Worm (Caenorhabditis elegans) whole organism, L1 larva: ENCODE results near the gene Y11D7A.8.

ENCODE experiments used
- C04F5.9 ChIP-seq: sonication (generic microtip); optimal IDR thresholded peaks from 2 replicates; lab custom pipeline; 2016; ENCODE audit warnings: missing genetic modification characterization, missing compliant biosample characterization
- aha-1 ChIP-seq: fragments of 150-350 bp; optimal IDR thresholded peaks from 2 replicates; lab custom pipeline; 2014; ENCODE audit warnings: missing biosample characterization, missing genetic modification characterization
- ama-1 ChIP-seq: fragments of 150-350 bp; optimal IDR thresholded peaks from 2 replicates; lab custom pipeline; 2014
- blmp-1 ChIP-seq: fragments of 150-350 bp; optimal IDR thresholded peaks from 2 replicates; lab custom pipeline; 2014; ENCODE audit warnings: missing biosample characterization, missing genetic modification characterization
- ceh-90 ChIP-seq: sonication (generic microtip); optimal IDR thresholded peaks from 2 replicates; lab custom pipeline; 2016; ENCODE audit warnings: missing genetic modification characterization, missing compliant biosample characterization
- dsc-1 ChIP-seq: sonication (generic microtip); optimal IDR thresholded peaks from 2 replicates; lab custom pipeline; 2016; ENCODE audit warnings: mild to moderate bottlenecking, missing genetic modification characterization, missing compliant biosample characterization
- efl-1 ChIP-seq, 4 experiments: fragments of 150-350 bp; optimal IDR thresholded peaks in 3 of 4; peaks in 1 of 4; 1 replicate in 1 of 4; 2 replicates in 3 of 4; lab custom pipeline; 2014; ENCODE audit warnings: missing biosample characterization in 2 of 4, missing genetic modification characterization in 2 of 4, missing genetic modification reagents in 2 of 4
- efl-3 ChIP-seq: fragments of 200-800 bp; sonication (Bioruptor generic); optimal IDR thresholded peaks from 2 replicates; lab custom pipeline; 2018; ENCODE audit warnings: mild to moderate bottlenecking, missing genetic modification characterization, missing compliant biosample characterization
- egl-13 ChIP-seq: sonication (generic microtip); optimal IDR thresholded peaks from 2 replicates; lab custom pipeline; 2016; ENCODE audit warnings: missing genotype, missing genetic modification reagents, missing genetic modification characterization, missing compliant biosample characterization
- egl-27 ChIP-seq, 2 experiments: fragments of 150-350 bp in 1 of 2; sonication (generic microtip); optimal IDR thresholded peaks; 3 replicates each; lab custom pipeline; 2017 to 2018; ENCODE audit warnings: missing biosample characterization in 2 of 2, missing genetic modification characterization in 2 of 2, missing genetic modification reagents in 2 of 2
- fkh-10 ChIP-seq: sonication (generic microtip); optimal IDR thresholded peaks from 2 replicates; lab custom pipeline; 2017; ENCODE audit warnings: missing biosample characterization, missing genetic modification reagents, missing genetic modification characterization
- fkh-4 ChIP-seq: sonication (generic microtip); optimal IDR thresholded peaks from 2 replicates; lab custom pipeline; 2016; ENCODE audit warnings: missing compliant biosample characterization, missing genetic modification characterization, borderline replicate concordance
- fos-1 ChIP-seq: fragments of 150-350 bp; optimal IDR thresholded peaks from 2 replicates; lab custom pipeline; 2014; ENCODE audit warnings: missing biosample characterization, missing genetic modification characterization
- grh-1 ChIP-seq: fragments of 200-800 bp; sonication (Bioruptor generic); IDR thresholded peaks from 2 replicates; pipeline ENCODE4 v1.3.6; 2022; ENCODE audit warnings: missing genetic modification reagents, missing genetic modification characterization, missing compliant biosample characterization
- hlh-4 ChIP-seq: sonication (generic microtip); optimal IDR thresholded peaks from 2 replicates; lab custom pipeline; 2016; ENCODE audit warnings: mild to moderate bottlenecking, missing genetic modification characterization, missing compliant biosample characterization
- isw-1 ChIP-seq: fragments of 200-800 bp; sonication (Bioruptor generic); IDR thresholded peaks from 2 replicates; pipeline ENCODE4 v1.3.6; 2022; ENCODE audit warnings: missing genetic modification characterization, missing compliant biosample characterization
- jun-1 ChIP-seq: fragments of 150-350 bp; optimal IDR thresholded peaks from 2 replicates; lab custom pipeline; 2014; ENCODE audit warnings: missing biosample characterization, missing genetic modification reagents, missing genetic modification characterization
- lin-14 ChIP-seq: fragments of 200-800 bp; sonication (Bioruptor generic); optimal IDR thresholded peaks from 2 replicates; lab custom pipeline; 2018; ENCODE audit warnings: mild to moderate bottlenecking, missing genetic modification characterization, moderate library complexity, missing compliant biosample characterization
- lin-15B ChIP-seq: fragments of 150-350 bp; sonication (generic microtip); optimal IDR thresholded peaks from 3 replicates; lab custom pipeline; 2014; ENCODE audit warnings: missing biosample characterization, missing genetic modification characterization
- lin-39 ChIP-seq: fragments of 150-350 bp; optimal IDR thresholded peaks from 2 replicates; lab custom pipeline; 2014; ENCODE audit warnings: missing biosample characterization, missing genetic modification reagents, missing genetic modification characterization
- lir-3 ChIP-seq: sonication (generic microtip); optimal IDR thresholded peaks from 2 replicates; lab custom pipeline; 2016; ENCODE audit warnings: mild to moderate bottlenecking, missing genetic modification characterization, moderate library complexity, missing compliant biosample characterization; ENCODE audit not compliant: poor library complexity
- mdl-1 ChIP-seq, 2 experiments: fragments of 150-350 bp; optimal IDR thresholded peaks; 2 replicates each; lab custom pipeline; 2014 to 2017; ENCODE audit warnings: missing biosample characterization in 2 of 2, missing genetic modification characterization in 2 of 2, inconsistent platforms in 1 of 2
- nhr-12 ChIP-seq: sonication (generic microtip); optimal IDR thresholded peaks from 2 replicates; lab custom pipeline; 2017; ENCODE audit warnings: missing biosample characterization, missing genetic modification characterization
- nhr-19 ChIP-seq: fragments of 200-800 bp; sonication (Bioruptor generic); conservative IDR thresholded peaks from 2 replicates; pipeline ENCODE4 v1.3.6; 2022; ENCODE audit warnings: missing genetic modification characterization, missing compliant biosample characterization
- nhr-20 ChIP-seq: sonication (generic microtip); optimal IDR thresholded peaks from 2 replicates; lab custom pipeline; 2016; ENCODE audit warnings: mild to moderate bottlenecking, missing genetic modification characterization, missing compliant biosample characterization
- nhr-28 ChIP-seq: fragments of 150-350 bp; optimal IDR thresholded peaks from 2 replicates; lab custom pipeline; 2014; ENCODE audit warnings: missing biosample characterization, missing genetic modification characterization
- nhr-77 ChIP-seq: fragments of 150-350 bp; optimal IDR thresholded peaks from 2 replicates; lab custom pipeline; 2014; ENCODE audit warnings: missing biosample characterization, missing genetic modification characterization
- nhr-84 ChIP-seq: sonication (generic microtip); optimal IDR thresholded peaks from 2 replicates; lab custom pipeline; 2017; ENCODE audit warnings: missing biosample characterization, missing genetic modification characterization
- pag-3 ChIP-seq: sonication (generic microtip); optimal IDR thresholded peaks from 2 replicates; lab custom pipeline; 2017; ENCODE audit warnings: missing genetic modification characterization, mild to moderate bottlenecking, missing compliant biosample characterization, antibody characterized with exemption, borderline replicate concordance; ENCODE audit not compliant: insufficient read depth
- pax-3 ChIP-seq: fragments of 200-800 bp; sonication (Bioruptor generic); optimal IDR thresholded peaks from 2 replicates; lab custom pipeline; 2018; ENCODE audit warnings: mild to moderate bottlenecking, missing genetic modification characterization, moderate library complexity, missing compliant biosample characterization
- rnt-1 ChIP-seq: sonication (generic microtip); optimal IDR thresholded peaks from 2 replicates; lab custom pipeline; 2016; ENCODE audit warnings: mild to moderate bottlenecking, missing genetic modification characterization, moderate library complexity, missing compliant biosample characterization
- skn-1 ChIP-seq: fragments of 150-350 bp; optimal IDR thresholded peaks from 2 replicates; lab custom pipeline; 2014; ENCODE audit warnings: missing biosample characterization, missing genetic modification characterization
- snpc-4 ChIP-seq: fragments of 150-350 bp; optimal IDR thresholded peaks from 2 replicates; lab custom pipeline; 2014; ENCODE audit warnings: missing biosample characterization, missing genetic modification characterization
- sox-4 ChIP-seq: sonication (generic microtip); optimal IDR thresholded peaks from 2 replicates; lab custom pipeline; 2016; ENCODE audit warnings: missing genetic modification characterization, missing compliant biosample characterization
- sptf-1 ChIP-seq: fragments of 150-350 bp; optimal IDR thresholded peaks from 2 replicates; lab custom pipeline; 2014; ENCODE audit warnings: missing biosample characterization, missing genetic modification characterization
- swsn-7 ChIP-seq: sonication (generic microtip); optimal IDR thresholded peaks from 2 replicates; lab custom pipeline; 2016; ENCODE audit warnings: missing genetic modification characterization, missing compliant biosample characterization
- tbx-2 ChIP-seq: sonication (generic microtip); optimal IDR thresholded peaks from 2 replicates; lab custom pipeline; 2016; ENCODE audit warnings: missing genetic modification characterization, missing compliant biosample characterization
- tlp-1 ChIP-seq: fragments of 150-350 bp; optimal IDR thresholded peaks from 2 replicates; lab custom pipeline; 2014; ENCODE audit warnings: missing biosample characterization, missing genetic modification characterization
- unc-130 ChIP-seq: fragments of 150-350 bp; optimal IDR thresholded peaks from 2 replicates; lab custom pipeline; 2017; ENCODE audit warnings: missing biosample characterization, missing genetic modification characterization, inconsistent platforms
- unc-86 ChIP-seq: sonication (generic microtip); optimal IDR thresholded peaks from 2 replicates; lab custom pipeline; 2016; ENCODE audit warnings: missing genetic modification characterization, missing compliant biosample characterization
- unc-98 ChIP-seq: fragments of 200-800 bp; sonication (Bioruptor generic); IDR thresholded peaks from 2 replicates; pipeline ENCODE4 v1.3.6; 2022; ENCODE audit warnings: missing genetic modification characterization, missing compliant biosample characterization
- vab-15 ChIP-seq: sonication (generic microtip); optimal IDR thresholded peaks from 2 replicates; lab custom pipeline; 2017; ENCODE audit warnings: missing genotype, mild to moderate bottlenecking, missing genetic modification characterization, missing compliant biosample characterization
- zag-1 ChIP-seq: fragments of 150-350 bp; optimal IDR thresholded peaks from 2 replicates; lab custom pipeline; 2014; ENCODE audit warnings: missing biosample characterization, missing genetic modification characterization

The Y11D7A.8 gene

ce11 chrIV:9251079-9251478 lies at the start of gene Y11D7A.8:
Y11D7A.8 (plus strand) TSS chrIV:9251379.
- no peak for TF ChIP-seq lir-3 (tag; lab: Kevin White, UChicago)
- TF ChIP-seq sox-4 (tag; lab: Kevin White, UChicago) = no peak
- TF ChIP-seq efl-1 (optimal IDR thresholded peaks at IDR 0.05; lab: Kevin White, UChicago) = no peak
- peak in 1 of 2 experiments; percentile 83 for TF ChIP-seq efl-1 (GFP tag; optimal IDR thresholded peaks at IDR 0.05 in 1 of 2; lab: Kevin White, UChicago)
- TF ChIP-seq isw-1 (GFP tag; lab: Robert Waterston, UW) = no peak
- TF ChIP-seq nhr-20 = no peak

- TF ChIP-seq C04F5.9 (no peak), efl-1 (optimal IDR thresholded peaks at IDR 0.05; lab: Kevin White, UChicago) (no peak), efl-1 (GFP tag; optimal IDR thresholded peaks at IDR 0.05 in 1 of 2; lab: Kevin White, UChicago) (peak in 1 of 2 experiments; percentile 63)
Observed at ce11 chrIV:9210841-9211240, 40.3 kb upstream of the Y11D7A.8 start.

- peak; percentile 40 for TF ChIP-seq blmp-1 (tag; lab: Kevin White, UChicago)
- TF ChIP-seq unc-130 (tag; lab: Kevin White, UChicago) = no peak
- TF ChIP-seq efl-1 (optimal IDR thresholded peaks at IDR 0.05; lab: Kevin White, UChicago) = no peak
- TF ChIP-seq efl-1 (GFP tag; optimal IDR thresholded peaks at IDR 0.05 in 1 of 2; lab: Kevin White, UChicago) = peak in 1 of 2 experiments; percentile 34
- TF ChIP-seq, all 84 proteins: peak for 2
Observed at ce11 chrIV:9212121-9212520, 39.1 kb upstream of the Y11D7A.8 start, which contains the start of gene C46C2.6. C46C2.6 (plus strand) TSS chrIV:9212421.

- no peak for TF ChIP-seq vab-15 (tag; lab: Kevin White, UChicago)
- no peak for TF ChIP-seq rnt-1 (tag; lab: Kevin White, UChicago)
- no peak for TF ChIP-seq ama-1 (lab: Kevin White, UChicago)
- TF ChIP-seq lin-15B (tag; lab: Kevin White, UChicago) = no peak
- TF ChIP-seq snpc-4 (tag; lab: Kevin White, UChicago) = no peak
- TF ChIP-seq efl-3 = no peak
- TF ChIP-seq sox-4 (tag; lab: Kevin White, UChicago) = no peak
- no peak for TF ChIP-seq mdl-1 (tag; optimal IDR thresholded peaks at IDR 0.05; lab: Kevin White, UChicago)
- TF ChIP-seq jun-1 (tag; lab: Kevin White, UChicago) = no peak
- TF ChIP-seq, all 84 proteins: peak for 0
Observed at ce11 chrIV:9214823-9215222, 36.4 kb upstream of the Y11D7A.8 start.

- TF ChIP-seq fkh-4 (no peak), lin-14 (GFP tag; lab: Kevin White, UChicago) (peak; percentile 33), dsc-1 (peak; percentile 32), pax-3 (tag; lab: Kevin White, UChicago) (peak; percentile 31), snpc-4 (tag; lab: Kevin White, UChicago) (no peak), egl-13 (tag; lab: Kevin White, UChicago) (peak; percentile 27), unc-130 (tag; lab: Kevin White, UChicago) (no peak), swsn-7 (no peak)
- TF ChIP-seq, all 84 proteins: peak for 4
Observed at ce11 chrIV:9215824-9216223, 35.4 kb upstream of the Y11D7A.8 start.

- TF ChIP-seq blmp-1 (tag; lab: Kevin White, UChicago) = no peak
- peak; percentile 26 for TF ChIP-seq skn-1 (tag; lab: Kevin White, UChicago)
- TF ChIP-seq tlp-1 (tag; lab: Kevin White, UChicago) = no peak
- TF ChIP-seq unc-86 = peak; percentile 54
- TF ChIP-seq sptf-1 (tag; lab: Kevin White, UChicago) = no peak
- TF ChIP-seq hlh-4 (tag; lab: Kevin White, UChicago) = no peak
- TF ChIP-seq nhr-12 (tag; lab: Kevin White, UChicago) = no peak
- TF ChIP-seq vab-15 (tag; lab: Kevin White, UChicago) = no peak
- no peak for TF ChIP-seq aha-1 (tag; lab: Kevin White, UChicago)
- TF ChIP-seq zag-1 = no peak
- no peak for TF ChIP-seq grh-1 (GFP tag; lab: Robert Waterston, UW)
- TF ChIP-seq nhr-28 (tag; lab: Kevin White, UChicago) = no peak
- TF ChIP-seq tbx-2 (tag; lab: Kevin White, UChicago) = peak; percentile 56
- TF ChIP-seq egl-27 (tag; optimal IDR thresholded peaks at IDR 0.05; lab: Kevin White, UChicago) = peak in 1 of 2 experiments; percentile 9
- no peak for TF ChIP-seq nhr-84 (tag; lab: Kevin White, UChicago)
- no peak for TF ChIP-seq fos-1
- peak; percentile 38 for TF ChIP-seq fkh-10 (GFP tag; lab: Kevin White, UChicago)
- no peak for TF ChIP-seq ceh-90 (tag; lab: Kevin White, UChicago)
- TF ChIP-seq unc-98 (GFP tag; lab: Robert Waterston, UW) = no peak
- no peak for TF ChIP-seq nhr-19 (GFP tag; lab: Robert Waterston, UW)
- no peak for TF ChIP-seq lin-39 (tag; lab: Kevin White, UChicago)
- TF ChIP-seq pag-3 = no peak
- no peak for TF ChIP-seq nhr-77
- no peak for TF ChIP-seq unc-130 (tag; lab: Kevin White, UChicago)
Observed at ce11 chrIV:9216437-9216836, 34.7 kb upstream of the Y11D7A.8 start.
